Fruit fly (Drosophila melanogaster) S2 (cell line): ENCODE results near the gene bocks.

Experiments
- CG8478 ChIP-seq: fragments of >200 bp; optimal IDR thresholded peaks from 2 replicates; lab custom pipeline; 2018
- CTCF ChIP-seq, 2 experiments: fragments of >200 bp; optimal IDR thresholded peaks; 2 replicates each; lab custom pipeline; 2018

DNA sequence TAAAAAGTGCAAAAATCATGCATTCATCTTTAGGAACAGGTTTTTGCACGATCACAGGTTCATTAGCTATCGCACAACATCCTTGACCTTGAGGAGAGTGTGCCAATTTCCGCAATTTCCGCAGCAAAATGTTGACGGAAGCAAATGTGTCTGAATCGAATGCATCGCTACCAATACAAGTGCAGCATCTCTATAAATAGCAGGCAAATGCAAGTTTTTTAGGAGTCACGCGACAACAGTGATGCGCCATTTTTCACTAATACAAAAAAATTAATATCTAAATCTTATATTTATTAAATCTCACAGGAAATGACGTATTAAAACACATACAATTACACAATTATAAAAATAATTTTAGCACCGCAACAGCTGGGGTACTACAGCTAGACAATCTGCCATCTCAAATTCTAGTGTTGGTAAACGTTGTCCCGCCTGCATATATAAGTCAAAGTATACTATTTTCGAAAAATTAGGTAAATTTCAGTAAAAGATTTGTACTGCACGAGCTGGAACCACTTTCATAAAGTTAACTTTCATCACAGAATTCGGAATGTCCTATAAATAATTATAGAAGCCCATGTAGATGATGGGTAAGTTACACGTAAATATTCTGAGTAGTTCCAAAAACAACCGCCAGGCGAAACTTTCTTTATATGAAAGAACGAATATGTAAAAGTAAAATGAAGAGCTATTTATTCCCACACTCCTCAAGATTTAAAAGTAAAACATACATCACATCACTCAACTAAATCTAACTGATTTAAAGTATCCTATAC is 16.8 kb downstream of the bocks start, which contains the start of gene CG9399:
- TF ChIP-seq CG8478 (lab: Kevin White, UChicago) (no peak), CTCF (optimal IDR thresholded peaks at IDR 0.05; lab: Kevin White, UChicago) (peak; percentile 78 to 88)
